Worm (Caenorhabditis elegans): ENCODE measurements around the gene T08D10.3.
A peak's percentile ranks its signal among the peaks of the same experiment; 100 is the strongest.

The T08D10.3 gene

ce11 chrX:11934933-11935332 lies 20.3 kb upstream of the T08D10.3 start:
- TF ChIP-seq die-1 (tag; optimal IDR thresholded peaks at IDR 0.05) (peak; percentile 84), dpl-1 (GFP tag; optimal IDR thresholded peaks at IDR 0.05) (no peak), ceh-79 (tag; optimal IDR thresholded peaks at IDR 0.05) (no peak), T07F8.4 (tag; optimal IDR thresholded peaks at IDR 0.05) (peak; percentile 25), T26A5.8 (tag; optimal IDR thresholded peaks at IDR 0.05) (peak; percentile 49), let-526 (GFP tag; IDR thresholded peaks at IDR 0.05) (0 out of 2 replicates have a peak, but pooled peaks have one; percentile 35), ztf-6 (GFP tag; IDR thresholded peaks at IDR 0.05) (no peak), Y53F4B.3 (GFP tag; IDR thresholded peaks at IDR 0.05) (no peak), lin-35 (GFP tag; optimal IDR thresholded peaks at IDR 0.05) (no peak), mes-4 (tag; optimal IDR thresholded peaks at IDR 0.05) (peak; percentile 59), C06A6.2 (GFP tag; conservative IDR thresholded peaks at IDR 0.05) (no peak), K11D2.4 (GFP tag; IDR thresholded peaks at IDR 0.05) (peak; percentile 81), F49E8.2 (tag; optimal IDR thresholded peaks at IDR 0.05; ENCODE audit: insufficient read depth) (no peak), C17E4.6 (GFP tag; IDR thresholded peaks at IDR 0.05) (no peak), ccch-3 (GFP tag; optimal IDR thresholded peaks at IDR 0.05) (no peak), dpff-1 (tag; optimal IDR thresholded peaks at IDR 0.05) (no peak), athp-1 (tag; optimal IDR thresholded peaks at IDR 0.05) (no peak), nhr-90 (tag; optimal IDR thresholded peaks at IDR 0.05) (peak; percentile 61), D2030.7 (GFP tag; IDR thresholded peaks at IDR 0.05) (peak; percentile 83), mel-28 (tag; optimal IDR thresholded peaks at IDR 0.05; ENCODE audit: borderline replicate concordance) (peak; percentile 39), lsy-27 (tag; optimal IDR thresholded peaks at IDR 0.05; ENCODE audit: borderline replicate concordance, insufficient read depth) (no peak), K12H6.12 (tag; optimal IDR thresholded peaks at IDR 0.05) (peak; percentile 19), tbp1 (GFP tag; optimal IDR thresholded peaks at IDR 0.05) (peak; percentile 96), aptf-2 (GFP tag; conservative IDR thresholded peaks at IDR 0.05) (0 out of 2 replicates have a peak, but pooled peaks have one; percentile 42), F33H1.4 (GFP tag; IDR thresholded peaks at IDR 0.05) (no peak), Y67H2A.10 (GFP tag; conservative IDR thresholded peaks at IDR 0.05) (no peak), nhr-120 (GFP tag; IDR thresholded peaks at IDR 0.05) (no peak), unc-62 (GFP tag; optimal IDR thresholded peaks at IDR 0.05) (no peak), dox-1 (GFP tag; IDR thresholded peaks at IDR 0.05) (peak; percentile 81; the same call in 1 of the 2 replicates), lin-40 (tag; optimal IDR thresholded peaks at IDR 0.05) (peak; percentile 83), hsf-1 (GFP tag; IDR thresholded peaks at IDR 0.05) (no peak), snpc-4 (GFP tag; optimal IDR thresholded peaks at IDR 0.05) (peak; percentile 33), snpc-4 (tag; optimal IDR thresholded peaks at IDR 0.05) (peak in 3 of 4 experiments; percentile 20 to 75 (median 61)), tlf-1 (GFP tag; optimal IDR thresholded peaks at IDR 0.05) (no peak), ekl-4 (GFP tag; IDR thresholded peaks at IDR 0.05) (peak; percentile 63), F37B4.10 (GFP tag; IDR thresholded peaks at IDR 0.05) (no peak), attf-3 (GFP tag; conservative IDR thresholded peaks at IDR 0.05) (0 out of 2 replicates have a peak, but pooled peaks have one; percentile 16), sptf-2 (GFP tag; optimal IDR thresholded peaks at IDR 0.05) (no peak), repo-1 (tag; optimal IDR thresholded peaks at IDR 0.05) (peak; percentile 5), gei-17 (GFP tag; optimal IDR thresholded peaks at IDR 0.05) (peak; percentile 89), ceh-27 (GFP tag; optimal IDR thresholded peaks at IDR 0.05) (peak; percentile 69), madf-10 (tag; optimal IDR thresholded peaks at IDR 0.05) (peak; percentile 77), unc-130 (GFP tag; optimal IDR thresholded peaks at IDR 0.05) (peak; percentile 32), nhr-80 (tag; optimal IDR thresholded peaks at IDR 0.05) (peak; percentile 3), tbx-9 (tag; optimal IDR thresholded peaks at IDR 0.05; ENCODE audit: borderline replicate concordance) (no peak), pbrm-1 (GFP tag; IDR thresholded peaks at IDR 0.05) (peak; percentile 87), mxl-1 (tag; optimal IDR thresholded peaks at IDR 0.05) (peak; percentile 31), ztf-3 (GFP tag; optimal IDR thresholded peaks at IDR 0.05) (no peak), nfya-2 (GFP tag; IDR thresholded peaks at IDR 0.05) (no peak)

All from whole organism, young adult.